Worm (Caenorhabditis elegans) whole organism, L4 larva: ENCODE results near the gene syg-1.

Experiments
- ceh-28 ChIP-seq: fragments of 150-350 bp; optimal IDR thresholded peaks from 2 replicates; lab custom pipeline; 2014; ENCODE audit warnings: missing biosample characterization, missing genetic modification reagents, missing genetic modification characterization
- mep-1 ChIP-seq: fragments of 150-350 bp; sonication (generic microtip); optimal IDR thresholded peaks from 3 replicates; lab custom pipeline; 2014; ENCODE audit warnings: missing biosample characterization, missing genetic modification characterization

ce11 chrX:2526078-2526477, 11.0 kb upstream of the syg-1 start:
- TF ChIP-seq ceh-28 (tag; lab: Kevin White, UChicago): no peak
- no peak for TF ChIP-seq mep-1 (tag; lab: Kevin White, UChicago)
